Fruit fly (Drosophila melanogaster) whole organism, embryonic: ENCODE results near the gene CG15263.

Source experiments
- Awh ChIP-seq: fragments of 200-800 bp; sonication (Bioruptor generic); IDR thresholded peaks from 2 replicates; pipeline ENCODE4, ENCODE4 v1.3.6; 2022; ENCODE audit warnings: missing biosample characterization, missing genetic modification characterization
- CG1024 ChIP-seq: fragments of 200-800 bp; sonication (Bioruptor generic); IDR thresholded peaks from 2 replicates; pipeline ENCODE4 v1.3.6; 2022; ENCODE audit warnings: missing biosample characterization, missing genetic modification characterization
- CG10979 ChIP-seq: fragments of 200-800 bp; sonication (Bioruptor generic); optimal IDR thresholded peaks from 2 replicates; lab custom pipeline; 2018; ENCODE audit warnings: missing biosample characterization, mild to moderate bottlenecking, missing genetic modification characterization, moderate library complexity
- CG11504 ChIP-seq: fragments of 200-800 bp; sonication (Bioruptor generic); optimal IDR thresholded peaks from 3 replicates; lab custom pipeline; 2019; ENCODE audit warnings: missing biosample characterization, mild to moderate bottlenecking, missing genetic modification characterization, moderate library complexity
- CG11696 ChIP-seq: fragments of 200-800 bp; sonication (Bioruptor generic); IDR thresholded peaks from 2 replicates; pipeline ENCODE4 v1.3.6; 2022; ENCODE audit warnings: missing biosample characterization, missing genetic modification characterization
- CG12659 ChIP-seq: fragments of 200-800 bp; sonication (Bioruptor generic); optimal IDR thresholded peaks from 3 replicates; lab custom pipeline; 2017; ENCODE audit warnings: mild to moderate bottlenecking, missing biosample characterization, missing genetic modification reagents, missing genetic modification characterization
- CG14014 ChIP-seq: fragments of 200-800 bp; sonication (Bioruptor generic); IDR thresholded peaks from 2 replicates; pipeline ENCODE4 v1.3.6; 2022; ENCODE audit warnings: missing biosample characterization, missing genetic modification characterization
- CG2120 ChIP-seq: fragments of 200-800 bp; sonication (Bioruptor generic); optimal IDR thresholded peaks from 3 replicates; lab custom pipeline; 2016; ENCODE audit warnings: missing biosample characterization, missing genetic modification characterization
- CG2129 ChIP-seq: fragments of 200-800 bp; sonication (Bioruptor generic); IDR thresholded peaks from 2 replicates; pipeline ENCODE4 v1.3.6; 2022; ENCODE audit warnings: missing biosample characterization, missing genetic modification characterization; ENCODE audit not compliant: partially characterized antibody
- CG30431 ChIP-seq: fragments of 200-800 bp; sonication (Bioruptor generic); optimal IDR thresholded peaks from 2 replicates; lab custom pipeline; 2017; ENCODE audit warnings: missing biosample characterization, missing genetic modification characterization
- CG31441 ChIP-seq: fragments of 200-800 bp; sonication (Bioruptor generic); IDR thresholded peaks from 2 replicates; pipeline ENCODE4 v1.3.6; 2022; ENCODE audit warnings: missing biosample characterization, missing genetic modification characterization
- CG34422 ChIP-seq: fragments of 200-800 bp; sonication (Bioruptor generic); IDR thresholded peaks from 3 replicates; pipeline ENCODE4 v1.3.6; 2022; ENCODE audit warnings: missing biosample characterization, missing genetic modification characterization
- CG6765 ChIP-seq: fragments of 200-800 bp; sonication (Bioruptor generic); optimal IDR thresholded peaks from 3 replicates; lab custom pipeline; 2017; ENCODE audit warnings: missing biosample characterization, mild to moderate bottlenecking, missing genetic modification characterization
- CG7839 ChIP-seq: fragments of 200-800 bp; sonication (Bioruptor generic); optimal IDR thresholded peaks from 3 replicates; lab custom pipeline; 2018; ENCODE audit warnings: missing biosample characterization, mild to moderate bottlenecking, missing genetic modification characterization, moderate library complexity
- CG8290 ChIP-seq, 3 experiments: fragments of 200-800 bp; sonication (Bioruptor generic); optimal IDR thresholded peaks; 2 replicates each; lab custom pipeline; 2016 to 2019; ENCODE audit warnings: missing biosample characterization in 3 of 3, missing genetic modification characterization in 3 of 3, mild to moderate bottlenecking in 2 of 3, moderate library complexity in 1 of 3
- CG8478 ChIP-seq: fragments of >200 bp; optimal IDR thresholded peaks from 2 replicates; lab custom pipeline; 2018
- D19B ChIP-seq: fragments of 200-800 bp; sonication (Bioruptor generic); optimal IDR thresholded peaks from 2 replicates; lab custom pipeline; 2017; ENCODE audit warnings: missing biosample characterization, mild to moderate bottlenecking, missing genetic modification characterization
- ERR ChIP-seq: fragments of 200-800 bp; sonication (Bioruptor generic); optimal IDR thresholded peaks from 2 replicates; lab custom pipeline; 2016; ENCODE audit warnings: missing biosample characterization, missing genetic modification characterization
- HLH3B ChIP-seq: fragments of 200-800 bp; sonication (Bioruptor generic); IDR thresholded peaks from 2 replicates; pipeline ENCODE4 v1.3.6; 2022; ENCODE audit warnings: missing biosample characterization, missing genetic modification characterization
- Hey ChIP-seq: fragments of 200-800 bp; sonication (Bioruptor generic); optimal IDR thresholded peaks from 3 replicates; lab custom pipeline; 2018; ENCODE audit warnings: missing biosample characterization, mild to moderate bottlenecking, missing genetic modification characterization
- Mes4 ChIP-seq: fragments of 200-800 bp; sonication (Bioruptor generic); optimal IDR thresholded peaks from 2 replicates; lab custom pipeline; 2016; ENCODE audit warnings: missing biosample characterization, missing genetic modification characterization
- Neu2 ChIP-seq: fragments of 200-800 bp; sonication (Bioruptor generic); optimal IDR thresholded peaks from 3 replicates; lab custom pipeline; 2016; ENCODE audit warnings: missing biosample characterization, missing genetic modification characterization, borderline replicate concordance
- Opbp ChIP-seq: fragments of 200-800 bp; sonication (Bioruptor generic); IDR thresholded peaks from 3 replicates; pipeline ENCODE4 v1.3.6; 2022; ENCODE audit warnings: missing biosample characterization, missing genetic modification characterization; ENCODE audit not compliant: partially characterized antibody
- Pdp1 ChIP-seq, 2 experiments: fragments of 200-800 bp; sonication (Bioruptor generic); optimal IDR thresholded peaks; 3 replicates each; lab custom pipeline; 2016; ENCODE audit warnings: missing biosample characterization in 2 of 2, missing genetic modification characterization in 2 of 2, mild to moderate bottlenecking in 1 of 2, moderate library complexity in 1 of 2
- Sox102F ChIP-seq: fragments of 200-800 bp; sonication (Bioruptor generic); optimal IDR thresholded peaks from 2 replicates; lab custom pipeline; 2018; ENCODE audit warnings: missing biosample characterization, mild to moderate bottlenecking, missing genetic modification characterization, moderate library complexity
- Ssrp ChIP-seq: fragments of 200-800 bp; sonication (Bioruptor generic); optimal IDR thresholded peaks from 2 replicates; lab custom pipeline; 2018; ENCODE audit warnings: missing biosample characterization, mild to moderate bottlenecking, missing genetic modification characterization, moderate library complexity
- Xrp1 ChIP-seq: fragments of 200-800 bp; sonication (Bioruptor generic); IDR thresholded peaks from 2 replicates; pipeline ENCODE4 v1.3.6; 2022; ENCODE audit warnings: missing biosample characterization, missing genetic modification characterization
- bsh ChIP-seq, 2 experiments: fragments of 200-800 bp; sonication (Bioruptor generic); optimal IDR thresholded peaks; 2 replicates each; lab custom pipeline; 2017 to 2018; ENCODE audit warnings: mild to moderate bottlenecking in 2 of 2, missing biosample characterization in 2 of 2, missing genetic modification characterization in 2 of 2, moderate library complexity in 1 of 2
- chn ChIP-seq: fragments of 200-800 bp; sonication (Bioruptor generic); optimal IDR thresholded peaks from 2 replicates; lab custom pipeline; 2016; ENCODE audit warnings: missing biosample characterization, missing genetic modification characterization
- dmrt99B ChIP-seq: fragments of 200-800 bp; sonication (Bioruptor generic); optimal IDR thresholded peaks from 2 replicates; lab custom pipeline; 2018; ENCODE audit warnings: missing biosample characterization, mild to moderate bottlenecking, missing genetic modification characterization, moderate library complexity
- fd96Cb ChIP-seq: fragments of 200-800 bp; sonication (Bioruptor generic); optimal IDR thresholded peaks from 2 replicates; lab custom pipeline; 2018; ENCODE audit warnings: missing biosample characterization, mild to moderate bottlenecking, missing genetic modification characterization, moderate library complexity
- ftz-f1 ChIP-seq: fragments of 200-800 bp; sonication (Bioruptor generic); optimal IDR thresholded peaks from 2 replicates; lab custom pipeline; 2016; ENCODE audit warnings: missing biosample characterization, missing genetic modification characterization
- gem ChIP-seq: fragments of 200-800 bp; sonication (Bioruptor generic); optimal IDR thresholded peaks from 2 replicates; lab custom pipeline; 2019; ENCODE audit warnings: missing biosample characterization, mild to moderate bottlenecking, missing genetic modification characterization, moderate library complexity
- hkb ChIP-seq, 2 experiments: fragments of 200-800 bp in 1 of 2; fragments of >200 bp in 1 of 2; sonication (Bioruptor generic) in 1 of 2; IDR thresholded peaks in 1 of 2; optimal IDR thresholded peaks in 1 of 2; 2 replicates each; pipeline versions ENCODE4 v1.3.6 to Lab custom; 2017 to 2022; ENCODE audit warnings: missing biosample characterization in 1 of 2, missing genetic modification characterization in 1 of 2
- ken ChIP-seq: fragments of 200-800 bp; sonication (Bioruptor generic); IDR thresholded peaks from 3 replicates; pipeline ENCODE4 v1.3.6; 2022; ENCODE audit warnings: missing biosample characterization, missing genetic modification characterization
- row ChIP-seq: fragments of 200-800 bp; sonication (Bioruptor generic); IDR thresholded peaks from 3 replicates; pipeline ENCODE4 v1.3.6; 2022; ENCODE audit warnings: missing biosample characterization, missing genetic modification characterization
- sens ChIP-seq: fragments of 200-800 bp; sonication (Bioruptor generic); peaks from one replicate; lab custom pipeline; 2016; ENCODE audit warnings: missing biosample characterization, missing genetic modification characterization
- sima ChIP-seq: fragments of 200-800 bp; sonication (Bioruptor generic); optimal IDR thresholded peaks from 2 replicates; lab custom pipeline; 2016; ENCODE audit warnings: missing biosample characterization, missing genetic modification characterization
- sisA ChIP-seq: fragments of 200-800 bp; sonication (Bioruptor generic); IDR thresholded peaks from 2 replicates; pipeline ENCODE4 v1.3.6; 2022; ENCODE audit warnings: missing biosample characterization, missing genetic modification characterization
- slbo ChIP-seq: fragments of 200-800 bp; sonication (Bioruptor generic); IDR thresholded peaks from 2 replicates; pipeline ENCODE4 v1.3.6; 2022; ENCODE audit warnings: missing biosample characterization, missing genetic modification characterization
- stwl ChIP-seq: fragments of 200-800 bp; sonication (Bioruptor generic); optimal IDR thresholded peaks from 3 replicates; lab custom pipeline; 2018; ENCODE audit warnings: missing biosample characterization, mild to moderate bottlenecking, missing genetic modification characterization, moderate library complexity

CG15263 gene

DNA sequence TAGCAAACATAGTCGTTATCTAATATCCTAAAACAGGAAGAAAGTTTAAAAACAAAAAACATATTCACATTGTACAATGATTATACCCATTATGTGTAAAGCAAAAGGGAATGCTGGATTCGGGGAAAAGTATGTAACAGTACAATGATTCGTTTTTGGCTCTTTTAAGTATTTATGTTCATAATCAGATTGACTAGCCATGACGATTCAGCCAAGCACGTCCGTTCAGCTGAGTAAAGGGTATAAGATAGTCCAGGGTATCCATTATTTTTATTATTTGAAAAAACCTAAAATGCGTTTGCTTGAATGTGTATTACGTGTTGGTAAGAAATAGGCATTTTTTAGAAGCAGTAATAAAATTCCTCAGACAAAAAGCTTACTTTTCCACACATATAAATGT is 35.1 kb upstream of the CG15263 start (continued):
- TF ChIP-seq CG7839 (tag; lab: Kevin White, UChicago) (no peak), CG30431 (GFP tag; lab: Kevin White, UChicago) (peak; percentile 22), ftz-f1 (GFP tag; lab: Kevin White, UChicago) (no peak), Pdp1 (GFP tag; optimal IDR thresholded peaks at IDR 0.05; lab: Kevin White, UChicago) (peak in 1 of 2 experiments; percentile 32), bsh (GFP tag; optimal IDR thresholded peaks at IDR 0.05; lab: Kevin White, UChicago) (peak in 1 of 2 experiments; percentile 26), CG2129 (GFP tag; lab: Robert Waterston, UW) (no peak), CG8478 (lab: Kevin White, UChicago) (no peak), Mes4 (no peak), sisA (GFP tag; lab: Robert Waterston, UW) (peak; percentile 39; the same call in 1 of the 2 replicates), hkb (optimal IDR thresholded peaks at IDR 0.05; lab: Kevin White, UChicago) (no peak), hkb (GFP tag; IDR thresholded peaks at IDR 0.05; lab: Robert Waterston, UW) (peak; percentile 23; the same call in 1 of the 2 replicates), dmrt99B (tag; lab: Kevin White, UChicago) (peak; percentile 13), sens (peak; percentile 82), row (GFP tag; lab: Robert Waterston, UW) (peak; percentile 43; the same call in 2 of the 3 replicates), Neu2 (GFP tag; lab: Kevin White, UChicago) (no peak), CG31441 (GFP tag; lab: Robert Waterston, UW) (no peak), CG11504 (peak; percentile 55), Awh (GFP tag; lab: Robert Waterston, UW) (no peak), Xrp1 (peak; percentile 32; the same call in 1 of the 2 replicates), CG34422 (GFP tag; lab: Robert Waterston, UW) (0 out of 3 replicates have a peak, but pooled peaks have one; percentile 29), fd96Cb (tag; lab: Kevin White, UChicago) (peak; percentile 26), CG12659 (no peak), CG10979 (tag; lab: Kevin White, UChicago) (peak; percentile 10), slbo (GFP tag; lab: Robert Waterston, UW) (peak; percentile 30; the same call in 1 of the 2 replicates), Hey (tag; lab: Kevin White, UChicago) (no peak), CG1024 (GFP tag; lab: Robert Waterston, UW) (0 out of 2 replicates have a peak, but pooled peaks have one; percentile 8), D19B (GFP tag; lab: Kevin White, UChicago) (peak; percentile 44), CG11696 (no peak), chn (GFP tag; lab: Kevin White, UChicago) (no peak), CG6765 (GFP tag; lab: Kevin White, UChicago) (no peak), gem (tag; lab: Kevin White, UChicago) (peak; percentile 26), CG14014 (GFP tag; lab: Robert Waterston, UW) (no peak), stwl (no peak), ken (GFP tag; lab: Robert Waterston, UW) (0 out of 3 replicates have a peak, but pooled peaks have one; percentile 7), Sox102F (peak; percentile 11), Opbp (GFP tag; lab: Robert Waterston, UW) (no peak), Ssrp (tag; lab: Kevin White, UChicago) (no peak), sima (no peak), ERR (GFP tag; lab: Kevin White, UChicago) (no peak), CG8290 (GFP tag; optimal IDR thresholded peaks at IDR 0.05; lab: Kevin White, UChicago) (no peak), CG8290 (tag; optimal IDR thresholded peaks at IDR 0.05; lab: Kevin White, UChicago) (peak in 1 of 2 experiments; percentile 31), HLH3B (GFP tag; lab: Robert Waterston, UW) (peak; percentile 40; the same call in 1 of the 2 replicates), CG2120 (GFP tag; lab: Kevin White, UChicago) (peak; percentile 7)
